Fruit fly (Drosophila melanogaster) whole organism, embryonic: ENCODE results near the gene Usp8.

Source experiments
- Ada2b ChIP-seq: fragments of 200-800 bp; sonication (Bioruptor generic); IDR thresholded peaks from 2 replicates; pipeline ENCODE4 v1.3.6; 2022; ENCODE audit warnings: missing biosample characterization, missing genetic modification characterization
- CG10321 ChIP-seq: fragments of 200-800 bp; sonication (Bioruptor generic); IDR thresholded peaks from 2 replicates; pipeline ENCODE4 v1.3.6; 2022; ENCODE audit warnings: missing biosample characterization, missing genetic modification characterization
- CG10654 ChIP-seq: fragments of 200-800 bp; sonication (Bioruptor generic); optimal IDR thresholded peaks from 2 replicates; lab custom pipeline; 2016; ENCODE audit warnings: missing biosample characterization, missing genetic modification characterization
- CG10979 ChIP-seq: fragments of 200-800 bp; sonication (Bioruptor generic); optimal IDR thresholded peaks from 2 replicates; lab custom pipeline; 2018; ENCODE audit warnings: missing biosample characterization, mild to moderate bottlenecking, missing genetic modification characterization, moderate library complexity
- CG11093 ChIP-seq: fragments of 200-800 bp; sonication (Bioruptor generic); IDR thresholded peaks from 3 replicates; pipeline ENCODE4 v1.3.6; 2022; ENCODE audit warnings: missing biosample characterization, missing genetic modification characterization
- CG11723 ChIP-seq: fragments of 200-800 bp; sonication (Bioruptor generic); optimal IDR thresholded peaks from 2 replicates; lab custom pipeline; 2017; ENCODE audit warnings: missing biosample characterization, mild to moderate bottlenecking, missing genetic modification characterization
- CG12219 ChIP-seq: fragments of 200-800 bp; sonication (Bioruptor generic); optimal IDR thresholded peaks from 3 replicates; lab custom pipeline; 2018; ENCODE audit warnings: missing biosample characterization, mild to moderate bottlenecking, missing genetic modification characterization
- CG1602 ChIP-seq: fragments of 200-800 bp; sonication (Bioruptor generic); optimal IDR thresholded peaks from 3 replicates; lab custom pipeline; 2016; ENCODE audit warnings: missing biosample characterization, missing genetic modification characterization
- CG16779 ChIP-seq: fragments of 200-800 bp; sonication (Bioruptor generic); IDR thresholded peaks from 2 replicates; pipeline ENCODE4 v1.3.6; 2022; ENCODE audit warnings: missing biosample characterization, missing genetic modification characterization
- CG16813 ChIP-seq: fragments of 200-800 bp; sonication (Bioruptor generic); IDR thresholded peaks from 3 replicates; pipeline ENCODE4 v1.3.6; 2022; ENCODE audit warnings: missing biosample characterization, missing genetic modification characterization; ENCODE audit not compliant: partially characterized antibody
- CG34376 ChIP-seq: fragments of 200-800 bp; sonication (Bioruptor generic); optimal IDR thresholded peaks from 2 replicates; lab custom pipeline; 2018; ENCODE audit warnings: missing biosample characterization, mild to moderate bottlenecking, missing genetic modification characterization
- CG4282 ChIP-seq: fragments of 200-800 bp; sonication (Bioruptor generic); optimal IDR thresholded peaks from 2 replicates; lab custom pipeline; 2016; ENCODE audit warnings: missing biosample characterization, missing genetic modification characterization
- CG4617 ChIP-seq: fragments of 200-800 bp; sonication (Bioruptor generic); optimal IDR thresholded peaks from 3 replicates; lab custom pipeline; 2016; ENCODE audit warnings: missing biosample characterization, missing genetic modification characterization, borderline replicate concordance
- CG7745 ChIP-seq: fragments of 200-800 bp; sonication (Bioruptor generic); optimal IDR thresholded peaks from 2 replicates; lab custom pipeline; 2018; ENCODE audit warnings: missing biosample characterization, mild to moderate bottlenecking, missing genetic modification characterization, moderate library complexity
- CG7987 ChIP-seq: fragments of 200-800 bp; sonication (Bioruptor generic); optimal IDR thresholded peaks from 2 replicates; lab custom pipeline; 2018; ENCODE audit warnings: missing biosample characterization, mild to moderate bottlenecking, missing genetic modification characterization, moderate library complexity
- CG8089 ChIP-seq: fragments of 200-800 bp; sonication (Bioruptor generic); optimal IDR thresholded peaks from 3 replicates; lab custom pipeline; 2016; ENCODE audit warnings: missing biosample characterization, missing genetic modification characterization
- CG8924 ChIP-seq: fragments of 200-800 bp; optimal IDR thresholded peaks from 3 replicates; lab custom pipeline; 2019; ENCODE audit warnings: missing biosample characterization, mild to moderate bottlenecking, missing genetic modification characterization, moderate library complexity
- CTCF ChIP-seq: fragments of 200-800 bp; sonication (Bioruptor generic); optimal IDR thresholded peaks from 2 replicates; lab custom pipeline; 2017; ENCODE audit warnings: missing biosample characterization, mild to moderate bottlenecking, missing genetic modification characterization, moderate library complexity
- Dp ChIP-seq: fragments of 200-800 bp; sonication (Bioruptor generic); optimal IDR thresholded peaks from 2 replicates; lab custom pipeline; 2018; ENCODE audit warnings: missing biosample characterization, mild to moderate bottlenecking, missing genetic modification characterization, moderate library complexity
- Hr39 ChIP-seq: fragments of >200 bp; optimal IDR thresholded peaks from 2 replicates; lab custom pipeline; 2017
- MTF-1 ChIP-seq: fragments of 200-800 bp; sonication (Bioruptor generic); optimal IDR thresholded peaks from 2 replicates; lab custom pipeline; 2018; ENCODE audit warnings: missing biosample characterization, mild to moderate bottlenecking, missing genetic modification characterization, borderline replicate concordance
- NFAT ChIP-seq: fragments of 200-800 bp; sonication (Bioruptor generic); IDR thresholded peaks from 2 replicates; pipeline ENCODE4 v1.3.6; 2022; ENCODE audit warnings: missing biosample characterization, missing genetic modification characterization
- Ptx1 ChIP-seq: fragments of 200-800 bp; sonication (Bioruptor generic); IDR thresholded peaks from 2 replicates; pipeline ENCODE4 v1.3.6; 2022; ENCODE audit warnings: missing biosample characterization, missing genetic modification characterization
- Rx ChIP-seq: fragments of 200-800 bp; sonication (Bioruptor generic); IDR thresholded peaks from 2 replicates; pipeline ENCODE4 v1.3.6; 2022; ENCODE audit warnings: missing biosample characterization, missing genetic modification characterization
- Spps ChIP-seq: fragments of 200-800 bp; sonication (Bioruptor generic); optimal IDR thresholded peaks from 2 replicates; lab custom pipeline; 2018; ENCODE audit warnings: missing biosample characterization, mild to moderate bottlenecking, missing genetic modification characterization
- Sry-δ ChIP-seq: fragments of 200-800 bp; sonication (Bioruptor generic); optimal IDR thresholded peaks from 2 replicates; lab custom pipeline; 2016; ENCODE audit warnings: missing biosample characterization, missing genetic modification characterization
- TFAM ChIP-seq: fragments of 200-800 bp; sonication (Bioruptor generic); optimal IDR thresholded peaks from 2 replicates; lab custom pipeline; 2017; ENCODE audit warnings: missing biosample characterization, missing genetic modification characterization, inconsistent platforms
- Trl ChIP-seq, 3 experiments: fragments of >200 bp in 2 of 3; fragments of 200-800 bp in 1 of 3; sonication (Bioruptor generic) in 1 of 3; optimal IDR thresholded peaks; 2 replicates in 1 of 3; 3 replicates in 2 of 3; lab custom pipeline; 2016 to 2017; ENCODE audit warnings: missing biosample characterization in 1 of 3, missing genetic modification characterization in 1 of 3
- Usf ChIP-seq: fragments of 200-800 bp; sonication (Bioruptor generic); optimal IDR thresholded peaks from 2 replicates; lab custom pipeline; 2017; ENCODE audit warnings: missing genotype, missing biosample characterization, missing genetic modification characterization
- al ChIP-seq: fragments of 200-800 bp; sonication (Bioruptor generic); IDR thresholded peaks from 2 replicates; pipeline ENCODE4 v1.3.6; 2022; ENCODE audit warnings: missing biosample characterization, missing genetic modification characterization
- dati ChIP-seq: fragments of 200-800 bp; sonication (Bioruptor generic); IDR thresholded peaks from 2 replicates; pipeline ENCODE4 v1.3.6; 2022; ENCODE audit warnings: missing biosample characterization, missing genetic modification characterization
- dm ChIP-seq: fragments of 200-800 bp; sonication (Bioruptor generic); optimal IDR thresholded peaks from 3 replicates; lab custom pipeline; 2016; ENCODE audit warnings: missing biosample characterization, missing genetic modification characterization
- ewg ChIP-seq: fragments of 200-800 bp; sonication (Bioruptor generic); optimal IDR thresholded peaks from 3 replicates; lab custom pipeline; 2017; ENCODE audit warnings: mild to moderate bottlenecking, missing biosample characterization, missing genetic modification reagents, missing genetic modification characterization
- fd3F ChIP-seq: fragments of 200-800 bp; sonication (Bioruptor generic); optimal IDR thresholded peaks from 2 replicates; lab custom pipeline; 2018; ENCODE audit warnings: missing biosample characterization, mild to moderate bottlenecking, missing genetic modification characterization, moderate library complexity
- gcm2 ChIP-seq: fragments of 200-800 bp; sonication (Bioruptor generic); optimal IDR thresholded peaks from 2 replicates; lab custom pipeline; 2016; ENCODE audit warnings: missing biosample characterization, missing genetic modification characterization
- phol ChIP-seq: fragments of 200-800 bp; sonication (Bioruptor generic); optimal IDR thresholded peaks from 3 replicates; lab custom pipeline; 2018; ENCODE audit warnings: missing biosample characterization, mild to moderate bottlenecking, missing genetic modification characterization, moderate library complexity
- prd ChIP-seq, 3 experiments: fragments of >200 bp in 2 of 3; fragments of 200-800 bp in 1 of 3; sonication (Bioruptor generic) in 1 of 3; optimal IDR thresholded peaks in 2 of 3; IDR thresholded peaks in 1 of 3; 2 replicates in 2 of 3; 3 replicates in 1 of 3; pipeline versions ENCODE4 v1.3.6 to Lab custom; 2017 to 2022; ENCODE audit warnings: missing biosample characterization in 1 of 3, missing genetic modification characterization in 1 of 3
- rib ChIP-seq: fragments of 200-800 bp; sonication (Bioruptor generic); IDR thresholded peaks from 2 replicates; pipeline ENCODE4 v1.3.6; 2022; ENCODE audit warnings: missing biosample characterization, missing genetic modification characterization
- ro ChIP-seq: fragments of 200-800 bp; sonication (Bioruptor generic); IDR thresholded peaks from 2 replicates; pipeline ENCODE4 v1.3.6; 2022; ENCODE audit warnings: missing biosample characterization, missing genetic modification characterization
- salm ChIP-seq: fragments of 200-800 bp; sonication (Bioruptor generic); optimal IDR thresholded peaks from 2 replicates; lab custom pipeline; 2018; ENCODE audit warnings: missing biosample characterization, mild to moderate bottlenecking, missing genetic modification characterization
- schlank ChIP-seq: fragments of 200-800 bp; sonication (Bioruptor generic); optimal IDR thresholded peaks from 2 replicates; lab custom pipeline; 2018; ENCODE audit warnings: missing biosample characterization, mild to moderate bottlenecking, missing genetic modification characterization
- sens ChIP-seq: fragments of 200-800 bp; sonication (Bioruptor generic); peaks from one replicate; lab custom pipeline; 2016; ENCODE audit warnings: missing biosample characterization, missing genetic modification characterization
- seq ChIP-seq: fragments of 200-800 bp; sonication (Bioruptor generic); IDR thresholded peaks from 2 replicates; pipeline ENCODE4 v1.3.6; 2022; ENCODE audit warnings: missing biosample characterization, missing genetic modification characterization
- sna ChIP-seq: fragments of 200-800 bp; sonication (Bioruptor generic); IDR thresholded peaks from 2 replicates; pipeline ENCODE4 v1.3.6; 2022; ENCODE audit warnings: missing biosample characterization, missing genetic modification characterization; ENCODE audit not compliant: partially characterized antibody
- sob ChIP-seq: fragments of 200-800 bp; sonication (Bioruptor generic); IDR thresholded peaks from 2 replicates; pipeline ENCODE4 v1.3.6; 2022; ENCODE audit warnings: missing biosample characterization, missing genetic modification characterization
- ssp ChIP-seq: fragments of 200-800 bp; sonication (Bioruptor generic); IDR thresholded peaks from 2 replicates; pipeline ENCODE4 v1.3.6; 2022; ENCODE audit warnings: missing biosample characterization, missing genetic modification characterization
- stwl ChIP-seq: fragments of 200-800 bp; sonication (Bioruptor generic); optimal IDR thresholded peaks from 3 replicates; lab custom pipeline; 2018; ENCODE audit warnings: missing biosample characterization, mild to moderate bottlenecking, missing genetic modification characterization, moderate library complexity
- wdn ChIP-seq: fragments of 200-800 bp; sonication (Bioruptor generic); IDR thresholded peaks from 2 replicates; pipeline ENCODE4 v1.3.6; 2022; ENCODE audit warnings: missing biosample characterization, missing genetic modification characterization
- yki ChIP-seq: fragments of >200 bp; optimal IDR thresholded peaks from 3 replicates; lab custom pipeline; 2018

Gene Usp8

DNA sequence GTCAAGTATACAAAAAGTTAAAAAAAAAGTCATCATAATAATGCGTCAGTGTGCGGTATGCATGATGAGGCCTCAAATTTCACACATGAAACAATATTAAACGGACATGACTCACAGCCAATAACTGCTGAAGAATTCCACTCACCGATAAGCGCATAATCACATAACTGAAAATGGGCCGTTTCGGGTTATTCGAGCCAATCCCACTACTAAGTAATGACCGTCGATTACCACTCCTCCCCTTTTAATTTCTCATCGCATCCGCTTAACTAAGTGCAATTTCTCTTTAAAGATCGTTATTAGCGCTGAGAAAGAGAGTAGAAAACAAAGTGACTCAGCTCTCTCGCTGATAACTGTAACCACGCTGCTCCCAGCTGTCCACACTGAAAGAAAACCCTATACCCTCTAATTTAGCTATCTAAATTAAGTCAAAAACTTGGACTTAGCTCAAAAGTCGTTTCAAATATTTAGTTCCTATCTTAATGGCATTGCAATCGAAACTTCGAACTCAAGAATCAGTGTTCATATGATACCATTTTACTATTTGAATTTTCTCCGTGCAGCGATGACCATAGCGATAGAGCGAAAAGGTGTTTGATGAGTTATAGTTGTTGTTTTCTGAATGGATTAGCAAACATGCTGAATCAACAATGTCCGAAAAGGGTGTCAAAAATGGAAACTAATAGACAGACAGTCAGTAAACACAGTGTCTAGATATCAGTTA, 21.2 kb upstream of the Usp8 start (continued):
- TF ChIP-seq ro (0 out of 2 replicates have a peak, but pooled peaks have one; percentile 60), Ptx1 (GFP tag; lab: Robert Waterston, UW) (peak; percentile 86), salm (peak; percentile 78), CG7987 (peak; percentile 93), CG7745 (tag; lab: Kevin White, UChicago) (peak; percentile 42), CG16813 (no peak), CG4617 (GFP tag; lab: Kevin White, UChicago) (peak; percentile 66), CG16779 (GFP tag; lab: Robert Waterston, UW) (peak; percentile 81), seq (GFP tag; lab: Robert Waterston, UW) (peak; percentile 80), ssp (GFP tag; lab: Robert Waterston, UW) (peak; percentile 62), CG12219 (peak; percentile 90), sob (GFP tag; lab: Robert Waterston, UW) (peak; percentile 89), Trl (optimal IDR thresholded peaks at IDR 0.05; lab: Kevin White, UChicago) (peak in 1 of 2 experiments; percentile 39), Trl (GFP tag; optimal IDR thresholded peaks at IDR 0.05; lab: Kevin White, UChicago) (peak; percentile 88), schlank (tag; lab: Kevin White, UChicago) (peak; percentile 72), TFAM (GFP tag; lab: Kevin White, UChicago) (peak; percentile 67), CTCF (peak; percentile 28), rib (GFP tag; lab: Robert Waterston, UW) (peak; percentile 49; the same call in 1 of the 2 replicates), CG34376 (GFP tag; lab: Kevin White, UChicago) (no peak), Hr39 (lab: Kevin White, UChicago) (no peak), dati (GFP tag; lab: Robert Waterston, UW) (peak; percentile 77), prd (optimal IDR thresholded peaks at IDR 0.05; lab: Kevin White, UChicago) (no peak), prd (GFP tag; IDR thresholded peaks at IDR 0.05; lab: Robert Waterston, UW) (peak; percentile 90), Sry-δ (GFP tag; lab: Kevin White, UChicago) (peak; percentile 59), CG10654 (peak; percentile 59), stwl (tag; lab: Kevin White, UChicago) (peak; percentile 15), Spps (tag; lab: Kevin White, UChicago) (peak; percentile 82), dm (GFP tag; lab: Kevin White, UChicago) (peak; percentile 81), MTF-1 (GFP tag; lab: Kevin White, UChicago) (peak; percentile 89), CG10979 (tag; lab: Kevin White, UChicago) (peak; percentile 85), Ada2b (GFP tag; lab: Robert Waterston, UW) (peak; percentile 90), Dp (GFP tag; lab: Kevin White, UChicago) (no peak), CG8089 (GFP tag; lab: Kevin White, UChicago) (peak; percentile 85), Rx (GFP tag; lab: Robert Waterston, UW) (peak; percentile 76), gcm2 (GFP tag; lab: Kevin White, UChicago) (peak; percentile 75), CG11723 (GFP tag; lab: Kevin White, UChicago) (peak; percentile 81), sna (GFP tag; lab: Robert Waterston, UW) (no peak), CG4282 (peak; percentile 83), sens (GFP tag; lab: Kevin White, UChicago) (peak; percentile 98), NFAT (GFP tag; lab: Robert Waterston, UW) (peak; percentile 76), CG10321 (GFP tag; lab: Robert Waterston, UW) (peak; percentile 52), yki (no peak), CG8924 (tag; lab: Kevin White, UChicago) (peak; percentile 90), Usf (GFP tag; lab: Kevin White, UChicago) (peak; percentile 44), CG11093 (peak; percentile 68; the same call in 2 of the 3 replicates), CG1602 (GFP tag; lab: Kevin White, UChicago) (peak; percentile 75), fd3F (GFP tag; lab: Kevin White, UChicago) (peak; percentile 77), wdn (GFP tag; lab: Robert Waterston, UW) (peak; percentile 84), phol (tag; lab: Kevin White, UChicago) (peak; percentile 79), al (peak; percentile 73), ewg (peak; percentile 79)
